Worm (Caenorhabditis elegans) whole organism, young adult: ENCODE data around the gene npr-30.

Source experiments
- F57C9.4 ChIP-seq: sonication (generic microtip); optimal IDR thresholded peaks from 2 replicates; lab custom pipeline; 2017; ENCODE audit warnings: mild to moderate bottlenecking, missing genetic modification characterization, missing compliant biosample characterization
- T26A5.8 ChIP-seq: sonication (generic microtip); optimal IDR thresholded peaks from 2 replicates; lab custom pipeline; 2016; ENCODE audit warnings: missing genetic modification characterization, missing compliant biosample characterization
- ceh-58 ChIP-seq: fragments of 200-800 bp; sonication (Bioruptor generic); IDR thresholded peaks from 2 replicates; pipeline ENCODE4 v1.3.6; 2022; ENCODE audit warnings: missing genetic modification characterization, missing compliant biosample characterization
- ceh-79 ChIP-seq: sonication (generic microtip); optimal IDR thresholded peaks from 2 replicates; lab custom pipeline; 2017; ENCODE audit warnings: mild to moderate bottlenecking, missing genetic modification characterization, missing compliant biosample characterization
- egl-44 ChIP-seq: fragments of 200-800 bp; sonication (Bioruptor generic); IDR thresholded peaks from 2 replicates; pipeline ENCODE4 v1.3.6; 2022; ENCODE audit warnings: missing genetic modification reagents, missing genetic modification characterization, missing compliant biosample characterization
- ets-4 ChIP-seq: fragments of 200-800 bp; sonication (Bioruptor generic); optimal IDR thresholded peaks from 2 replicates; lab custom pipeline; 2018; ENCODE audit warnings: mild to moderate bottlenecking, missing genetic modification characterization, missing compliant biosample characterization
- madf-10 ChIP-seq: sonication (generic microtip); optimal IDR thresholded peaks from 2 replicates; lab custom pipeline; 2016; ENCODE audit warnings: mild to moderate bottlenecking, missing genetic modification characterization, missing compliant biosample characterization

DNA sequence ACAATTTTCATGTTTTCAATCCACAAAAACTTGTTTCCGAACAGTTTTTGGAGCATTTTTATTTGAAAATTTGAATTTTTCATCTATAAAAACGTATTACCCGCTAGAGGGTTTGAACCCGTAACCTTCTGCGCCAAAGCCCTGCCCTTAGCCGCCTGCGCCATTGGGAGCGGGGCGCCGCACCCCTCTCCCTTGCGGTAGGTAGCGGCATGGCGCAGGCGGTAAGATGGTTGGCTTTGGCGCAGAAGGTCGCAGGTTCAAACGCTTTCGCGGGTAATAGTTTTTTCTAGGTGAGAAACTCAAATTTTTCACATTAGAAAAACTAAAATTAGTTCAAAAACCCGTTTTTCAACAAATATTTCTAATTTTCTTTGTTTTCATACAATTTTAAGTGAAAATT lies 48.5 kb downstream of the npr-30 start:
- TF ChIP-seq ets-4 (GFP tag; lab: Kevin White, UChicago) (no peak), F57C9.4 (tag; lab: Kevin White, UChicago) (no peak), egl-44 (GFP tag; lab: Robert Waterston, UW) (no peak), T26A5.8 (tag; lab: Kevin White, UChicago) (no peak), madf-10 (tag; lab: Kevin White, UChicago) (no peak), ceh-58 (GFP tag; lab: Robert Waterston, UW) (no peak), ceh-79 (tag; lab: Kevin White, UChicago) (no peak)
